Fruit fly (Drosophila melanogaster) whole organism, prepupa: ENCODE results near the gene Targ3.

Experiments used
- CG10669 ChIP-seq: fragments of 200-800 bp; sonication (Bioruptor generic); optimal IDR thresholded peaks from 3 replicates; lab custom pipeline; 2018; ENCODE audit warnings: missing biosample characterization, mild to moderate bottlenecking, missing genetic modification characterization, moderate library complexity
- CG11294 ChIP-seq: fragments of 200-800 bp; sonication (Bioruptor generic); IDR thresholded peaks from 2 replicates; pipeline ENCODE4 v1.3.6; 2022; ENCODE audit warnings: missing biosample characterization, missing genetic modification characterization
- CG1621 ChIP-seq: fragments of 200-800 bp; sonication (Bioruptor generic); optimal IDR thresholded peaks from 3 replicates; lab custom pipeline; 2018; ENCODE audit warnings: missing biosample characterization, mild to moderate bottlenecking, missing genetic modification characterization
- CG31627 ChIP-seq: fragments of 200-800 bp; sonication (Bioruptor generic); optimal IDR thresholded peaks from 3 replicates; lab custom pipeline; 2016; ENCODE audit warnings: missing biosample characterization, missing genetic modification characterization
- CG34406 ChIP-seq: fragments of 200-800 bp; sonication (Bioruptor generic); optimal IDR thresholded peaks from 3 replicates; lab custom pipeline; 2016; ENCODE audit warnings: missing biosample characterization, missing genetic modification characterization
- CG3919 ChIP-seq: fragments of 200-800 bp; sonication (Bioruptor generic); optimal IDR thresholded peaks from 3 replicates; lab custom pipeline; 2016; ENCODE audit warnings: missing biosample characterization, missing genetic modification characterization
- CG4318 ChIP-seq: fragments of 200-800 bp; sonication (Bioruptor generic); optimal IDR thresholded peaks from 3 replicates; lab custom pipeline; 2017; ENCODE audit warnings: missing biosample characterization, mild to moderate bottlenecking, missing genetic modification characterization
- CG6808 ChIP-seq: fragments of 200-800 bp; sonication (Bioruptor generic); optimal IDR thresholded peaks from 3 replicates; lab custom pipeline; 2017; ENCODE audit warnings: missing biosample characterization, missing genetic modification characterization, mild to moderate bottlenecking, moderate library complexity, missing genetic modification reagents
- CG7368 ChIP-seq: fragments of 200-800 bp; sonication (Bioruptor generic); optimal IDR thresholded peaks from 3 replicates; lab custom pipeline; 2016; ENCODE audit warnings: missing biosample characterization, missing genetic modification characterization
- CG8119 ChIP-seq: fragments of 200-800 bp; sonication (Bioruptor generic); IDR thresholded peaks from 3 replicates; pipeline ENCODE4 v1.3.6; 2022; ENCODE audit warnings: missing biosample characterization, missing genetic modification characterization
- CG8632 ChIP-seq: fragments of 200-800 bp; sonication (Bioruptor generic); optimal IDR thresholded peaks from 3 replicates; lab custom pipeline; 2016; ENCODE audit warnings: missing biosample characterization, missing genetic modification characterization
- CG9139 ChIP-seq: fragments of 200-800 bp; sonication (Bioruptor generic); optimal IDR thresholded peaks from 3 replicates; lab custom pipeline; 2017; ENCODE audit warnings: missing biosample characterization, mild to moderate bottlenecking, missing genetic modification characterization
- Eip78C ChIP-seq: fragments of 200-800 bp; sonication (Bioruptor generic); peaks from one replicate; lab custom pipeline; 2016; ENCODE audit warnings: missing biosample characterization, missing genetic modification characterization
- Eip93F ChIP-seq: fragments of 200-800 bp; sonication (Bioruptor generic); optimal IDR thresholded peaks from 2 replicates; lab custom pipeline; 2016; ENCODE audit warnings: missing biosample characterization, mild to moderate bottlenecking, missing genetic modification characterization
- Ets96B ChIP-seq: fragments of 200-800 bp; optimal IDR thresholded peaks from 2 replicates; lab custom pipeline; 2019; ENCODE audit warnings: missing biosample characterization, mild to moderate bottlenecking, missing genetic modification characterization, moderate library complexity
- Gug ChIP-seq: fragments of 200-800 bp; sonication (Bioruptor generic); IDR thresholded peaks from 2 replicates; pipeline ENCODE4 v1.3.6; 2022; ENCODE audit warnings: missing biosample characterization, missing genetic modification characterization
- Hr39 ChIP-seq: fragments of 200-800 bp; sonication (Bioruptor generic); optimal IDR thresholded peaks from 2 replicates; lab custom pipeline; 2016; ENCODE audit warnings: missing biosample characterization, missing genetic modification characterization
- Hr4 ChIP-seq: fragments of 200-800 bp; sonication (Bioruptor generic); optimal IDR thresholded peaks from 3 replicates; lab custom pipeline; 2016; ENCODE audit warnings: missing biosample characterization, missing genetic modification characterization
- Lpt ChIP-seq: fragments of 200-800 bp; sonication (Bioruptor generic); optimal IDR thresholded peaks from 3 replicates; lab custom pipeline; 2016; ENCODE audit warnings: missing biosample characterization, missing genetic modification characterization
- Met ChIP-seq: fragments of 200-800 bp; sonication (Bioruptor generic); optimal IDR thresholded peaks from 3 replicates; lab custom pipeline; 2016; ENCODE audit warnings: missing biosample characterization, missing genetic modification characterization
- OdsH ChIP-seq: fragments of 200-800 bp; sonication (Bioruptor generic); optimal IDR thresholded peaks from 3 replicates; lab custom pipeline; 2016; ENCODE audit warnings: missing biosample characterization, missing genetic modification characterization
- Smox ChIP-seq: fragments of 200-800 bp; sonication (Bioruptor generic); optimal IDR thresholded peaks from 3 replicates; lab custom pipeline; 2016; ENCODE audit warnings: missing biosample characterization, missing genetic modification characterization
- Sox102F ChIP-seq: fragments of 200-800 bp; sonication (Bioruptor generic); optimal IDR thresholded peaks from 2 replicates; lab custom pipeline; 2016; ENCODE audit warnings: missing biosample characterization, mild to moderate bottlenecking, missing genetic modification characterization
- Sox15 ChIP-seq: fragments of 200-800 bp; sonication (Bioruptor generic); optimal IDR thresholded peaks from 3 replicates; lab custom pipeline; 2016; ENCODE audit warnings: missing biosample characterization, missing genetic modification characterization
- achi ChIP-seq: fragments of 200-800 bp; sonication (Bioruptor generic); optimal IDR thresholded peaks from 3 replicates; lab custom pipeline; 2016; ENCODE audit warnings: missing biosample characterization, missing genetic modification characterization
- eg ChIP-seq: fragments of 200-800 bp; sonication (Bioruptor generic); IDR thresholded peaks from 3 replicates; pipeline ENCODE4 v1.3.6; 2022; ENCODE audit warnings: missing biosample characterization, missing genetic modification characterization
- esn ChIP-seq: fragments of 200-800 bp; sonication (Bioruptor generic); optimal IDR thresholded peaks from 2 replicates; lab custom pipeline; 2016; ENCODE audit warnings: missing biosample characterization, mild to moderate bottlenecking, missing genetic modification characterization, moderate library complexity
- fd85E ChIP-seq: fragments of 200-800 bp; sonication (Bioruptor generic); optimal IDR thresholded peaks from 3 replicates; lab custom pipeline; 2016; ENCODE audit warnings: missing biosample characterization, missing genetic modification characterization
- lz ChIP-seq: fragments of 200-800 bp; sonication (Bioruptor generic); optimal IDR thresholded peaks from 3 replicates; lab custom pipeline; 2016; ENCODE audit warnings: missing biosample characterization, missing genetic modification characterization
- net ChIP-seq: fragments of 200-800 bp; sonication (Bioruptor generic); optimal IDR thresholded peaks from 3 replicates; lab custom pipeline; 2016; ENCODE audit warnings: missing biosample characterization, missing genetic modification characterization
- pdm3 ChIP-seq: fragments of 200-800 bp; sonication (Bioruptor generic); optimal IDR thresholded peaks from 3 replicates; lab custom pipeline; 2016; ENCODE audit warnings: missing biosample characterization, missing genetic modification characterization
- salr ChIP-seq, 2 experiments: fragments of 200-800 bp; sonication (Bioruptor generic); optimal IDR thresholded peaks; 3 replicates each; lab custom pipeline; 2016 to 2018; ENCODE audit warnings: missing biosample characterization in 2 of 2, missing genetic modification characterization in 2 of 2, mild to moderate bottlenecking in 1 of 2
- ss ChIP-seq, 2 experiments: fragments of 200-800 bp; sonication (Bioruptor generic); optimal IDR thresholded peaks; 2 replicates in 1 of 2; 3 replicates in 1 of 2; lab custom pipeline; 2017 to 2018; ENCODE audit warnings: mild to moderate bottlenecking in 2 of 2, missing biosample characterization in 2 of 2, missing genetic modification characterization in 2 of 2, moderate library complexity in 1 of 2
- svp ChIP-seq: fragments of 200-800 bp; sonication (Bioruptor generic); peaks from one replicate; lab custom pipeline; 2016; ENCODE audit warnings: missing biosample characterization, missing genetic modification characterization

Targ3 gene

DNA sequence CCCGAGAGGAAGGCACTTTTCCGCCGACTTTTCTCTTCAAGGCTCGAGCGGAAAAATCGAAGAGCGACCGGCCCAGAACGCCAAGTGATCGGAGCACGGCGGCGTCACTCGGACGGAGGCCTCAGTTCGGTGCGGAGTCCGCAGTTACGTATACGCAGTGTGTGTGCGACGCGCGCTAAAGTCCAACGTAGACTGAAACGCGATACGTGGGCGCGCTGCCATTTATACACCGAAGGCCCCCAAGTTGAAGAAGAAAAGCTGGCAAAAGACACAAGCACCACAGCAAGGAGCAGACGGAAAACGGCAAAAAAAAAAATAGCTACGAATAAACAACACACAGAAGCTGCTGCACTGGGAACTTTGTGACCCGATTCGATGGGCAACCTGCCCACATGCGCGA is 3.5 kb upstream of the Targ3 start, which contains the start of gene CG42337:
Gene CG42337 (minus strand): TSS at position 194 of the 400 bp plus-strand sequence.
- TF ChIP-seq ss (GFP tag; optimal IDR thresholded peaks at IDR 0.05; lab: Kevin White, UChicago) (no peak), Sox15 (GFP tag; lab: Kevin White, UChicago) (no peak), lz (GFP tag; lab: Kevin White, UChicago) (no peak), Met (no peak), CG7368 (GFP tag; lab: Kevin White, UChicago) (no peak), CG9139 (GFP tag; lab: Kevin White, UChicago) (no peak), Ets96B (tag; lab: Kevin White, UChicago) (no peak), CG31627 (GFP tag; lab: Kevin White, UChicago) (no peak), salr (GFP tag; optimal IDR thresholded peaks at IDR 0.05; lab: Kevin White, UChicago) (no peak), fd85E (GFP tag; lab: Kevin White, UChicago) (no peak), achi (GFP tag; lab: Kevin White, UChicago) (no peak), OdsH (GFP tag; lab: Kevin White, UChicago) (no peak), Hr39 (no peak), CG8632 (GFP tag; lab: Kevin White, UChicago) (no peak), Eip93F (no peak), Sox102F (GFP tag; lab: Kevin White, UChicago) (no peak), Gug (GFP tag; lab: Robert Waterston, UW) (no peak), CG3919 (GFP tag; lab: Kevin White, UChicago) (no peak), Lpt (GFP tag; lab: Kevin White, UChicago) (no peak), pdm3 (no peak)

DNA sequence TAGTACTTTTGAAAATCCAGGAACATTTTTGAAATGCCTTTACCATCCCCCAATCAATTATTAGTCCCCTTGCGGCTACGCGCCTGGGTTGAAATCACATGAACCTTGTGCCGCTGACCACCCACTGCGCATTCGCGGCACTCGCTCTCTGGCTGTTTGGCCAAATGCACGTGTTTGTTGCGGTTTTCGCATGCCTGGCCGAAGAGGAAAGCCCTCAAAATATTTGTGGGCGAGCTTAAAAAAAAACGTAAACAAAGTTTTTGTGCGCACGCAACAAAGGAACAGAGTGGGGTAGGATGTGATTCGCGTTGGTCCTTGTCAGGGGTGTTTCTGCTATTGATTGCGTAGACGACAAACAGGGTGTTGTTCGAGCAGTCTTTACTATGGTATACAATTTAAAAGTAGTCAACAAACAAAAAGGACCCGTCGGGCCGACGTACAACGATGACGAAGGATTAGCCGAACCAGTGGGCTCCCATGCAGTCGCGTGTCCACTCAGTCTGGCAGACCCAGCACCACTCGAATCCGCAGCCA is 2.2 kb upstream of the Targ3 start:
- TF ChIP-seq eg (no peak), CG3919 (GFP tag; lab: Kevin White, UChicago) (no peak), CG34406 (GFP tag; lab: Kevin White, UChicago) (no peak), pdm3 (no peak), Hr39 (no peak), Met (no peak), Lpt (GFP tag; lab: Kevin White, UChicago) (no peak), CG6808 (GFP tag; lab: Kevin White, UChicago) (no peak), Eip93F (no peak), CG1621 (no peak)

DNA sequence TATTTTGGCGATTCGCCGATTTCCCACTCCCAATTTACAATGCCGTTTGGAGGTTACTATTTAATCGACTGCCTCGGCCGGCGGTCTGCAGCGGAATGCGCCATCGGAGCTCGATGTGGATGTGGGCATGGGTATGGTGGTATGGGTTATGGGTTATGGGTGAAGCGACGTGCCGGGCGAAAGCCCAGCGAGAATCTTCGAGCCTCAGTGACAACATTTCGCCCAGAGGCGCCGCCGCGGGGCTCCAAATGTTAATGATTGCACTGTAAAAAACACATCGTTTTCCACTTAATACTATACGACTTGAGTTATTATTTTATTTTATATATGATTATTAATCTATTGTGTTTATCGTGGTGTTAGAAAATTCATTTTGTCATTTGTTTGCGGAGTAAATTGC is 4.0 kb downstream of the Targ3 start:
- TF ChIP-seq CG34406 (GFP tag; lab: Kevin White, UChicago) (peak; percentile 10), Lpt (GFP tag; lab: Kevin White, UChicago) (no peak), Ets96B (tag; lab: Kevin White, UChicago) (peak; percentile 2), OdsH (GFP tag; lab: Kevin White, UChicago) (peak; percentile 29), CG6808 (GFP tag; lab: Kevin White, UChicago) (peak; percentile 4), esn (GFP tag; lab: Kevin White, UChicago) (peak; percentile 12), CG31627 (GFP tag; lab: Kevin White, UChicago) (no peak), Eip78C (GFP tag; lab: Kevin White, UChicago) (peak; percentile 37), Gug (GFP tag; lab: Robert Waterston, UW) (no peak), Sox15 (GFP tag; lab: Kevin White, UChicago) (no peak), net (GFP tag; lab: Kevin White, UChicago) (no peak), eg (peak; percentile 26; the same call in 1 of the 3 replicates), pdm3 (no peak), CG11294 (GFP tag; lab: Robert Waterston, UW) (0 out of 2 replicates have a peak, but pooled peaks have one; percentile 29), CG8119 (GFP tag; lab: Robert Waterston, UW) (peak; percentile 49; the same call in 2 of the 3 replicates), achi (GFP tag; lab: Kevin White, UChicago) (peak; percentile 41), CG10669 (peak; percentile 4), svp (peak; percentile 96), Smox (GFP tag; lab: Kevin White, UChicago) (peak; percentile 12), Hr4 (GFP tag; lab: Kevin White, UChicago) (peak; percentile 10), CG4318 (GFP tag; lab: Kevin White, UChicago) (peak; percentile 5)
